Fruit fly (Drosophila melanogaster): Measurements from ENCODE around the gene CG3437.
A peak's percentile ranks its signal among the peaks of the same experiment; 100 is the strongest.

CG3437 gene

dm6 chr3L:9420054-9420818 is 37.2 kb downstream of the CG3437 start (continued):
- TF ChIP-seq da (GFP tag; optimal IDR thresholded peaks at IDR 0.05) (no peak), MESR4 (GFP tag; optimal IDR thresholded peaks at IDR 0.05) (no peak), cato (GFP tag; optimal IDR thresholded peaks at IDR 0.05; ENCODE audit: borderline replicate concordance) (no peak), luna (GFP tag; optimal IDR thresholded peaks at IDR 0.05) (no peak), twi (tag; optimal IDR thresholded peaks at IDR 0.05) (no peak), CHES-1-like (GFP tag; optimal IDR thresholded peaks at IDR 0.05) (no peak), MBD-R2 (GFP tag; IDR thresholded peaks at IDR 0.05) (no peak), onecut (GFP tag; IDR thresholded peaks at IDR 0.05) (peak; percentile 27; the same call in 1 of the 2 replicates), Hr39 (optimal IDR thresholded peaks at IDR 0.05) (no peak), trh (GFP tag; optimal IDR thresholded peaks at IDR 0.05) (no peak), Aef1 (GFP tag; IDR thresholded peaks at IDR 0.05) (no peak), CG3995 (GFP tag; optimal IDR thresholded peaks at IDR 0.05) (no peak), fu2 (GFP tag; optimal IDR thresholded peaks at IDR 0.05) (no peak), tna (GFP tag; IDR thresholded peaks at IDR 0.05; ENCODE audit: partially characterized antibody) (no peak), CG16779 (GFP tag; IDR thresholded peaks at IDR 0.05) (no peak), tx (GFP tag; optimal IDR thresholded peaks at IDR 0.05) (peak; percentile 4), Oaz (GFP tag; IDR thresholded peaks at IDR 0.05) (no peak), ssp (GFP tag; IDR thresholded peaks at IDR 0.05) (0 out of 2 replicates have a peak, but pooled peaks have one; percentile 16), MTF-1 (GFP tag; optimal IDR thresholded peaks at IDR 0.05; ENCODE audit: borderline replicate concordance) (no peak), CG9609 (GFP tag; optimal IDR thresholded peaks at IDR 0.05) (no peak), CG8359 (GFP tag; optimal IDR thresholded peaks at IDR 0.05; ENCODE audit: borderline replicate concordance) (no peak), run (tag; optimal IDR thresholded peaks at IDR 0.05) (peak; percentile 51), Bgb (GFP tag; IDR thresholded peaks at IDR 0.05; ENCODE audit: partially characterized antibody) (no peak), hb (GFP tag; IDR thresholded peaks at IDR 0.05; ENCODE audit: partially characterized antibody) (no peak), Pdp1 (GFP tag; optimal IDR thresholded peaks at IDR 0.05) (no peak), p53 (GFP tag; optimal IDR thresholded peaks at IDR 0.05) (no peak), pita (GFP tag; optimal IDR thresholded peaks at IDR 0.05) (no peak), lilli (GFP tag; optimal IDR thresholded peaks at IDR 0.05) (peak; percentile 18), cad (GFP tag; optimal IDR thresholded peaks at IDR 0.05) (no peak), CG2202 (tag; optimal IDR thresholded peaks at IDR 0.05) (no peak), CG12219 (GFP tag; optimal IDR thresholded peaks at IDR 0.05) (peak; percentile 22), tup (GFP tag; optimal IDR thresholded peaks at IDR 0.05) (no peak), CG3281 (GFP tag; optimal IDR thresholded peaks at IDR 0.05) (peak; percentile 25), CG15514 (GFP tag; optimal IDR thresholded peaks at IDR 0.05) (peak; percentile 24), usp (GFP tag; optimal IDR thresholded peaks at IDR 0.05) (no peak), CG13296 (GFP tag; optimal IDR thresholded peaks at IDR 0.05) (peak; percentile 26), Dref (GFP tag; IDR thresholded peaks at IDR 0.05) (no peak), mld (GFP tag; IDR thresholded peaks at IDR 0.05; ENCODE audit: partially characterized antibody) (no peak), Vsx1 (GFP tag; optimal IDR thresholded peaks at IDR 0.05) (no peak), tin (GFP tag; optimal IDR thresholded peaks at IDR 0.05) (no peak), CG1832 (GFP tag; optimal IDR thresholded peaks at IDR 0.05) (no peak), CG31388 (GFP tag; optimal IDR thresholded peaks at IDR 0.05) (no peak), seq (GFP tag; IDR thresholded peaks at IDR 0.05) (peak; percentile 58; the same call in 1 of the 2 replicates), CG4424 (GFP tag; optimal IDR thresholded peaks at IDR 0.05) (peak; percentile 51), CG11085 (GFP tag; IDR thresholded peaks at IDR 0.05) (peak; percentile 17; the same call in 1 of the 2 replicates), CG6689 (GFP tag; IDR thresholded peaks at IDR 0.05) (peak; percentile 65; the same call in 1 of the 2 replicates), CG6813 (GFP tag; optimal IDR thresholded peaks at IDR 0.05) (no peak), CG11560 (tag; IDR thresholded peaks at IDR 0.05) (no peak), Dek (tag; optimal IDR thresholded peaks at IDR 0.05) (no peak), sd (tag; optimal IDR thresholded peaks at IDR 0.05) (no peak)
